Worm (Caenorhabditis elegans) whole organism, early embryonic: ENCODE measurements around the gene cdr-6.

Experiments used
- ama-1 ChIP-seq: fragments of 150-350 bp; optimal IDR thresholded peaks from 2 replicates; lab custom pipeline; 2014
- tra-4 ChIP-seq: sonication (generic microtip); optimal IDR thresholded peaks from 2 replicates; lab custom pipeline; 2017; ENCODE audit warnings: missing genetic modification characterization, missing compliant biosample characterization

DNA sequence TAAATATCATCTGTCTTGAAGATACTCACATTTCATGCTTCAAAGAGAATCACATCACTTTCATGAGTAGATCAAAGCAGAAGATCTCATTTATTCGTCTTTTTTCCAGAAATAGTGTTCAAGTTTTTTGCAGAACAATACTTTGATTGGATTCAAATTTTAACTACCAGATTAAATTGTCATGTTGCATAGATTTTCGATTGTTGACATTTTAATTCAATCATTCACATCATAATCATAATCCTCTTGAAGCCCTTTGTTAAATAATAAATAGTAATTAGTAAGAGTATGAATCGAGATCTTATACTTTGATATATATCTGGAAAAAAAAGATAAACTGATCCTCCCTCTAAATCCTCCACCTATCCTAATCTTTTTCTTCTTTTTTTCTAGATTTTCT, 14.3 kb upstream of the cdr-6 start:
- TF ChIP-seq ama-1 (no peak), tra-4 (tag; lab: Kevin White, UChicago) (no peak)
